Worm (Caenorhabditis elegans) whole organism, young adult: ENCODE data around the gene mbk-2.
A peak's percentile ranks its signal among the peaks of the same experiment; 100 is the strongest.

ENCODE experiments used
- B0035.1 ChIP-seq: sonication (generic microtip); optimal IDR thresholded peaks from 2 replicates; lab custom pipeline; 2016; ENCODE audit warnings: missing genetic modification characterization, mild to moderate bottlenecking, missing compliant biosample characterization, missing genotype, missing genetic modification reagents
- F57A8.1 ChIP-seq: fragments of 200-800 bp; sonication (Bioruptor generic); optimal IDR thresholded peaks from 2 replicates; lab custom pipeline; 2018; ENCODE audit warnings: mild to moderate bottlenecking, missing genetic modification characterization, moderate library complexity, missing compliant biosample characterization
- ceh-100 ChIP-seq: fragments of 200-800 bp; sonication (Bioruptor generic); IDR thresholded peaks from 2 replicates; pipeline ENCODE4 v1.3.6; 2022; ENCODE audit warnings: missing genetic modification reagents, missing genetic modification characterization, missing compliant biosample characterization
- ceh-40 ChIP-seq: fragments of 200-800 bp; sonication (Bioruptor generic); IDR thresholded peaks from 2 replicates; pipeline ENCODE4 v1.3.6; 2022; ENCODE audit warnings: missing genetic modification characterization, missing compliant biosample characterization
- egrh-3 ChIP-seq: fragments of 200-800 bp; sonication (Bioruptor generic); IDR thresholded peaks from 2 replicates; pipeline ENCODE4 v1.3.6; 2022; ENCODE audit warnings: missing genetic modification reagents, missing genetic modification characterization, missing compliant biosample characterization
- him-1 ChIP-seq: sonication (generic microtip); optimal IDR thresholded peaks from 2 replicates; lab custom pipeline; 2016; ENCODE audit warnings: missing genotype, missing genetic modification reagents, missing genetic modification characterization, missing compliant biosample characterization
- lsy-27 ChIP-seq: sonication (generic microtip); optimal IDR thresholded peaks from 2 replicates; lab custom pipeline; 2017; ENCODE audit warnings: missing genetic modification characterization, mild to moderate bottlenecking, missing compliant biosample characterization, antibody characterized with exemption, missing genotype, borderline replicate concordance; ENCODE audit not compliant: insufficient read depth
- mes-4 ChIP-seq: sonication (generic microtip); optimal IDR thresholded peaks from 2 replicates; lab custom pipeline; 2016; ENCODE audit warnings: missing genotype, missing genetic modification characterization, missing compliant biosample characterization
- sea-2 ChIP-seq: fragments of 200-800 bp; sonication (Bioruptor generic); IDR thresholded peaks from 2 replicates; pipeline ENCODE4 v1.3.6; 2022; ENCODE audit warnings: missing genetic modification characterization, missing compliant biosample characterization
- snpc-4 ChIP-seq, 5 experiments: fragments of 150-350 bp in 1 of 5; sonication (generic microtip) in 4 of 5; optimal IDR thresholded peaks; 2 replicates each; lab custom pipeline; 2014 to 2018; ENCODE audit warnings: missing genetic modification characterization in 5 of 5, missing biosample characterization in 3 of 5, antibody characterized with exemption in 2 of 5, mild to moderate bottlenecking in 2 of 5, missing compliant biosample characterization in 2 of 5, missing genotype in 2 of 5, moderate library complexity in 2 of 5, missing genetic modification reagents in 1 of 5
- tbp1 ChIP-seq: fragments of 200-800 bp; sonication (Bioruptor generic); optimal IDR thresholded peaks from 2 replicates; lab custom pipeline; 2018; ENCODE audit warnings: mild to moderate bottlenecking, missing genetic modification characterization, missing compliant biosample characterization
- unc-130 ChIP-seq: sonication (generic microtip); optimal IDR thresholded peaks from 2 replicates; lab custom pipeline; 2016; ENCODE audit warnings: missing genetic modification reagents, missing genetic modification characterization, missing compliant biosample characterization

ce11 chrIV:13026762-13027161, 17.8 kb downstream of the mbk-2 start:
- TF ChIP-seq ceh-40 (GFP tag; lab: Robert Waterston, UW): no peak
- no peak for TF ChIP-seq lsy-27 (tag; lab: Kevin White, UChicago)
- TF ChIP-seq tbp1 (GFP tag; lab: Kevin White, UChicago): peak; percentile 23
- no peak for TF ChIP-seq snpc-4 (GFP tag; optimal IDR thresholded peaks at IDR 0.05; lab: Kevin White, UChicago)
- TF ChIP-seq snpc-4 (tag; optimal IDR thresholded peaks at IDR 0.05; lab: Kevin White, UChicago): no peak
- TF ChIP-seq sea-2 (GFP tag; lab: Robert Waterston, UW): no peak
- TF ChIP-seq mes-4 (tag; lab: Kevin White, UChicago): no peak
- no peak for TF ChIP-seq unc-130 (GFP tag; lab: Kevin White, UChicago)
- TF ChIP-seq ceh-100 (GFP tag; lab: Robert Waterston, UW): no peak
- no peak for TF ChIP-seq B0035.1 (tag; lab: Kevin White, UChicago)
- no peak for TF ChIP-seq F57A8.1
- TF ChIP-seq egrh-3 (GFP tag; lab: Robert Waterston, UW): 0 out of 2 replicates have a peak, but pooled peaks have one; percentile 5
- no peak for TF ChIP-seq him-1
